Fruit fly (Drosophila melanogaster) whole organism, embryonic: ENCODE data around the gene Grasp65.

Experiments used
- Abd-B ChIP-seq: fragments of 200-800 bp; sonication (Bioruptor generic); optimal IDR thresholded peaks from 2 replicates; lab custom pipeline; 2018; ENCODE audit warnings: missing biosample characterization, mild to moderate bottlenecking, missing genetic modification characterization, moderate library complexity
- Aef1 ChIP-seq: fragments of 200-800 bp; sonication (Bioruptor generic); IDR thresholded peaks from 3 replicates; pipeline ENCODE4 v1.3.6; 2022; ENCODE audit warnings: missing biosample characterization, missing genetic modification characterization
- CG11093 ChIP-seq: fragments of 200-800 bp; sonication (Bioruptor generic); IDR thresholded peaks from 3 replicates; pipeline ENCODE4 v1.3.6; 2022; ENCODE audit warnings: missing biosample characterization, missing genetic modification characterization
- CG11695 ChIP-seq: fragments of 200-800 bp; sonication (Bioruptor generic); IDR thresholded peaks from 3 replicates; pipeline ENCODE4 v1.3.6; 2022; ENCODE audit warnings: missing biosample characterization, missing genetic modification characterization
- CG12219 ChIP-seq: fragments of 200-800 bp; sonication (Bioruptor generic); optimal IDR thresholded peaks from 3 replicates; lab custom pipeline; 2018; ENCODE audit warnings: missing biosample characterization, mild to moderate bottlenecking, missing genetic modification characterization
- CG13894 ChIP-seq: fragments of 200-800 bp; sonication (Bioruptor generic); optimal IDR thresholded peaks from 3 replicates; lab custom pipeline; 2018; ENCODE audit warnings: missing biosample characterization, mild to moderate bottlenecking, missing genetic modification characterization, moderate library complexity
- CG14667 ChIP-seq: fragments of 200-800 bp; sonication (Bioruptor generic); IDR thresholded peaks from 2 replicates; pipeline ENCODE4 v1.3.6; 2022; ENCODE audit warnings: missing biosample characterization, missing genetic modification characterization
- CG1529 ChIP-seq: fragments of 200-800 bp; sonication (Bioruptor generic); optimal IDR thresholded peaks from 3 replicates; lab custom pipeline; 2018; ENCODE audit warnings: missing biosample characterization, missing genetic modification characterization
- CG15601 ChIP-seq: fragments of 200-800 bp; sonication (Bioruptor generic); optimal IDR thresholded peaks from 3 replicates; lab custom pipeline; 2019; ENCODE audit warnings: missing biosample characterization, mild to moderate bottlenecking, missing genetic modification characterization, moderate library complexity
- CG1602 ChIP-seq: fragments of 200-800 bp; sonication (Bioruptor generic); optimal IDR thresholded peaks from 3 replicates; lab custom pipeline; 2016; ENCODE audit warnings: missing biosample characterization, missing genetic modification characterization
- CG18011 ChIP-seq: fragments of 200-800 bp; sonication (Bioruptor generic); optimal IDR thresholded peaks from 2 replicates; lab custom pipeline; 2017; ENCODE audit warnings: missing biosample characterization, missing genetic modification characterization, mild to moderate bottlenecking, moderate library complexity, missing genotype
- CG34376 ChIP-seq: fragments of 200-800 bp; sonication (Bioruptor generic); optimal IDR thresholded peaks from 2 replicates; lab custom pipeline; 2018; ENCODE audit warnings: missing biosample characterization, mild to moderate bottlenecking, missing genetic modification characterization
- CG34422 ChIP-seq: fragments of 200-800 bp; sonication (Bioruptor generic); IDR thresholded peaks from 3 replicates; pipeline ENCODE4 v1.3.6; 2022; ENCODE audit warnings: missing biosample characterization, missing genetic modification characterization
- CG4404 ChIP-seq: fragments of 200-800 bp; sonication (Bioruptor generic); IDR thresholded peaks from 2 replicates; pipeline ENCODE4 v1.3.6; 2022; ENCODE audit warnings: missing biosample characterization, missing genetic modification characterization
- CG6175 ChIP-seq: fragments of 200-800 bp; sonication (Bioruptor generic); IDR thresholded peaks from 3 replicates; pipeline ENCODE4 v1.3.6; 2022; ENCODE audit warnings: missing biosample characterization, missing genetic modification characterization
- CG8388 ChIP-seq: fragments of 200-800 bp; sonication (Bioruptor generic); optimal IDR thresholded peaks from 2 replicates; lab custom pipeline; 2019; ENCODE audit warnings: missing biosample characterization, mild to moderate bottlenecking, missing genetic modification characterization, moderate library complexity
- Dfd ChIP-seq, 2 experiments: fragments of >200 bp; optimal IDR thresholded peaks; 2 replicates each; lab custom pipeline; 2017; ENCODE audit warnings: missing biosample characterization in 2 of 2, missing genetic modification characterization in 2 of 2
- Dip2 ChIP-seq: fragments of 200-800 bp; sonication (Bioruptor generic); IDR thresholded peaks from 2 replicates; pipeline ENCODE4 v1.3.6; 2022; ENCODE audit warnings: missing biosample characterization, missing genetic modification characterization
- ERR ChIP-seq: fragments of 200-800 bp; sonication (Bioruptor generic); optimal IDR thresholded peaks from 2 replicates; lab custom pipeline; 2016; ENCODE audit warnings: missing biosample characterization, missing genetic modification characterization
- Fer2 ChIP-seq: fragments of 200-800 bp; sonication (Bioruptor generic); optimal IDR thresholded peaks from 2 replicates; lab custom pipeline; 2018; ENCODE audit warnings: missing biosample characterization, mild to moderate bottlenecking, missing genetic modification characterization, moderate library complexity
- Hsf ChIP-seq: fragments of 200-800 bp; sonication (Bioruptor generic); optimal IDR thresholded peaks from 3 replicates; lab custom pipeline; 2016; ENCODE audit warnings: missing biosample characterization, missing genetic modification characterization
- MBD-R2 ChIP-seq: fragments of 200-800 bp; sonication (Bioruptor generic); IDR thresholded peaks from 2 replicates; pipeline ENCODE4 v1.3.6; 2022; ENCODE audit warnings: missing biosample characterization, missing genetic modification characterization
- Myb ChIP-seq: fragments of 200-800 bp; sonication (Bioruptor generic); optimal IDR thresholded peaks from 2 replicates; lab custom pipeline; 2016; ENCODE audit warnings: missing biosample characterization, missing genetic modification characterization
- Nf-YC ChIP-seq: fragments of 200-800 bp; optimal IDR thresholded peaks from 3 replicates; lab custom pipeline; 2019; ENCODE audit warnings: missing biosample characterization, mild to moderate bottlenecking, missing genetic modification characterization, moderate library complexity
- Oli ChIP-seq: fragments of 200-800 bp; sonication (Bioruptor generic); optimal IDR thresholded peaks from 2 replicates; lab custom pipeline; 2018; ENCODE audit warnings: missing biosample characterization, mild to moderate bottlenecking, missing genetic modification characterization, moderate library complexity
- Pdp1 ChIP-seq, 2 experiments: fragments of 200-800 bp; sonication (Bioruptor generic); optimal IDR thresholded peaks; 3 replicates each; lab custom pipeline; 2016; ENCODE audit warnings: missing biosample characterization in 2 of 2, missing genetic modification characterization in 2 of 2, mild to moderate bottlenecking in 1 of 2, moderate library complexity in 1 of 2
- Poxn ChIP-seq: fragments of 200-800 bp; sonication (Bioruptor generic); IDR thresholded peaks from 2 replicates; pipeline ENCODE4 v1.3.6; 2022; ENCODE audit warnings: missing biosample characterization, missing genetic modification characterization
- Six4 ChIP-seq: fragments of 200-800 bp; sonication (Bioruptor generic); optimal IDR thresholded peaks from 2 replicates; lab custom pipeline; 2016; ENCODE audit warnings: missing biosample characterization, missing genetic modification characterization
- Ssrp ChIP-seq: fragments of 200-800 bp; sonication (Bioruptor generic); optimal IDR thresholded peaks from 2 replicates; lab custom pipeline; 2018; ENCODE audit warnings: missing biosample characterization, mild to moderate bottlenecking, missing genetic modification characterization, moderate library complexity
- Usf ChIP-seq: fragments of 200-800 bp; sonication (Bioruptor generic); optimal IDR thresholded peaks from 2 replicates; lab custom pipeline; 2017; ENCODE audit warnings: missing genotype, missing biosample characterization, missing genetic modification characterization
- YL-1 ChIP-seq: fragments of 200-800 bp; sonication (Bioruptor generic); optimal IDR thresholded peaks from 3 replicates; lab custom pipeline; 2017; ENCODE audit warnings: missing biosample characterization, mild to moderate bottlenecking, missing genetic modification characterization
- abd-A ChIP-seq: fragments of 200-800 bp; sonication (Bioruptor generic); optimal IDR thresholded peaks from 3 replicates; lab custom pipeline; 2019; ENCODE audit warnings: missing biosample characterization, mild to moderate bottlenecking, missing genetic modification characterization, moderate library complexity
- ato ChIP-seq: fragments of 200-800 bp; sonication (Bioruptor generic); IDR thresholded peaks from 2 replicates; pipeline ENCODE4 v1.3.6; 2022; ENCODE audit warnings: missing biosample characterization, missing genetic modification characterization; ENCODE audit not compliant: partially characterized antibody
- bcd ChIP-seq: fragments of 200-800 bp; sonication (Bioruptor generic); optimal IDR thresholded peaks from 2 replicates; lab custom pipeline; 2017; ENCODE audit warnings: missing biosample characterization, mild to moderate bottlenecking, missing genetic modification characterization
- crp ChIP-seq, 2 experiments: fragments of 200-800 bp; sonication (Bioruptor generic); optimal IDR thresholded peaks; 2 replicates in 1 of 2; 3 replicates in 1 of 2; lab custom pipeline; 2017; ENCODE audit warnings: missing biosample characterization in 2 of 2, missing genetic modification characterization in 2 of 2, mild to moderate bottlenecking in 1 of 2, moderate library complexity in 1 of 2
- da ChIP-seq: fragments of 200-800 bp; sonication (Bioruptor generic); optimal IDR thresholded peaks from 2 replicates; lab custom pipeline; 2016; ENCODE audit warnings: missing biosample characterization, missing genetic modification characterization
- dm ChIP-seq: fragments of 200-800 bp; sonication (Bioruptor generic); optimal IDR thresholded peaks from 3 replicates; lab custom pipeline; 2016; ENCODE audit warnings: missing biosample characterization, missing genetic modification characterization
- dysf ChIP-seq: fragments of 200-800 bp; sonication (Bioruptor generic); IDR thresholded peaks from 3 replicates; pipeline ENCODE4 v1.3.6; 2022; ENCODE audit warnings: missing biosample characterization, missing genetic modification characterization
- gro ChIP-seq: fragments of 200-800 bp; sonication (Bioruptor generic); optimal IDR thresholded peaks from 2 replicates; lab custom pipeline; 2016; ENCODE audit warnings: missing biosample characterization, missing genetic modification characterization
- h ChIP-seq: fragments of >200 bp; optimal IDR thresholded peaks from 2 replicates; lab custom pipeline; 2017
- hth ChIP-seq: fragments of >200 bp; optimal IDR thresholded peaks from 2 replicates; lab custom pipeline; 2017; ENCODE audit warnings: inconsistent platforms
- inv ChIP-seq: fragments of 200-800 bp; sonication (Bioruptor generic); IDR thresholded peaks from 2 replicates; pipeline ENCODE4 v1.3.6; 2022; ENCODE audit warnings: missing biosample characterization, missing genetic modification characterization; ENCODE audit not compliant: partially characterized antibody
- lola ChIP-seq, 3 experiments: fragments of >200 bp in 2 of 3; fragments of 200-800 bp in 1 of 3; sonication (Bioruptor generic) in 1 of 3; optimal IDR thresholded peaks; 2 replicates each; lab custom pipeline; 2017 to 2019; ENCODE audit warnings: missing biosample characterization in 3 of 3, missing genetic modification characterization in 3 of 3, mild to moderate bottlenecking in 1 of 3, moderate library complexity in 1 of 3
- maf-S ChIP-seq: fragments of 200-800 bp; sonication (Bioruptor generic); optimal IDR thresholded peaks from 2 replicates; lab custom pipeline; 2016; ENCODE audit warnings: missing biosample characterization, missing genetic modification characterization
- nerfin-1 ChIP-seq: fragments of 200-800 bp; sonication (Bioruptor generic); optimal IDR thresholded peaks from 3 replicates; lab custom pipeline; 2019; ENCODE audit warnings: missing biosample characterization, mild to moderate bottlenecking, missing genetic modification characterization, moderate library complexity
- nom ChIP-seq: fragments of 200-800 bp; sonication (Bioruptor generic); optimal IDR thresholded peaks from 2 replicates; lab custom pipeline; 2017; ENCODE audit warnings: missing biosample characterization, missing genetic modification characterization, mild to moderate bottlenecking, moderate library complexity, missing genetic modification reagents
- pan ChIP-seq, 4 experiments: fragments of >200 bp in 3 of 4; fragments of 200-800 bp in 1 of 4; sonication (Bioruptor generic) in 1 of 4; optimal IDR thresholded peaks in 3 of 4; IDR thresholded peaks in 1 of 4; 2 replicates each; pipeline versions ENCODE4 v1.3.6 to Lab custom; 2017 to 2022; ENCODE audit warnings: missing biosample characterization in 2 of 4, missing genetic modification characterization in 2 of 4, mixed read lengths in 1 of 4
- row ChIP-seq: fragments of 200-800 bp; sonication (Bioruptor generic); IDR thresholded peaks from 3 replicates; pipeline ENCODE4 v1.3.6; 2022; ENCODE audit warnings: missing biosample characterization, missing genetic modification characterization
- sens-2 ChIP-seq: fragments of 200-800 bp; sonication (Bioruptor generic); IDR thresholded peaks from 2 replicates; pipeline ENCODE4 v1.3.6; 2022; ENCODE audit warnings: missing biosample characterization, missing genetic modification characterization
- stwl ChIP-seq: fragments of 200-800 bp; sonication (Bioruptor generic); optimal IDR thresholded peaks from 3 replicates; lab custom pipeline; 2018; ENCODE audit warnings: missing biosample characterization, mild to moderate bottlenecking, missing genetic modification characterization, moderate library complexity
- vfl ChIP-seq: fragments of 200-800 bp; sonication (Bioruptor generic); optimal IDR thresholded peaks from 2 replicates; lab custom pipeline; 2016; ENCODE audit warnings: missing biosample characterization, missing genetic modification characterization

Grasp65 gene

dm6 chr3L:19929051-19929718, 4.4 kb downstream of the Grasp65 start (continued):
- TF ChIP-seq abd-A (tag; lab: Kevin White, UChicago) (no peak), CG8388 (GFP tag; lab: Kevin White, UChicago) (no peak), CG13894 (tag; lab: Kevin White, UChicago) (no peak), CG18011 (GFP tag; lab: Kevin White, UChicago) (no peak), crp (GFP tag; optimal IDR thresholded peaks at IDR 0.05; lab: Kevin White, UChicago) (no peak), CG4404 (GFP tag; lab: Robert Waterston, UW) (no peak), maf-S (no peak), h (no peak), ERR (GFP tag; lab: Kevin White, UChicago) (no peak), CG14667 (GFP tag; lab: Robert Waterston, UW) (no peak), Oli (tag; lab: Kevin White, UChicago) (no peak), Nf-YC (tag; lab: Kevin White, UChicago) (no peak), CG6175 (GFP tag; lab: Robert Waterston, UW) (no peak), Abd-B (GFP tag; lab: Kevin White, UChicago) (no peak), Ssrp (tag; lab: Kevin White, UChicago) (no peak), dysf (no peak), nerfin-1 (tag; lab: Kevin White, UChicago) (no peak), CG1529 (GFP tag; lab: Kevin White, UChicago) (no peak), row (peak; percentile 39), CG11695 (no peak), Six4 (no peak), ato (no peak), CG15601 (no peak), dm (GFP tag; lab: Kevin White, UChicago) (no peak), CG34376 (no peak), Fer2 (no peak), Dfd (GFP tag; optimal IDR thresholded peaks at IDR 0.05; lab: Kevin White, UChicago) (no peak), Poxn (GFP tag; lab: Robert Waterston, UW) (no peak), Aef1 (GFP tag; lab: Robert Waterston, UW) (no peak), Usf (no peak), CG34422 (GFP tag; lab: Robert Waterston, UW) (no peak), Dip2 (GFP tag; lab: Robert Waterston, UW) (no peak), CG1602 (no peak), vfl (GFP tag; lab: Kevin White, UChicago) (no peak), Pdp1 (GFP tag; optimal IDR thresholded peaks at IDR 0.05; lab: Kevin White, UChicago) (no peak), YL-1 (GFP tag; lab: Kevin White, UChicago) (no peak), CG11093 (GFP tag; lab: Robert Waterston, UW) (no peak), Myb (no peak), sens-2 (GFP tag; lab: Robert Waterston, UW) (no peak), CG12219 (no peak), hth (lab: Kevin White, UChicago) (no peak), bcd (GFP tag; lab: Kevin White, UChicago) (no peak), pan (optimal IDR thresholded peaks at IDR 0.05; lab: Kevin White, UChicago) (no peak), pan (GFP tag; optimal IDR thresholded peaks at IDR 0.05 in 1 of 2, IDR thresholded peaks at IDR 0.05 in 1 of 2) (no peak), MBD-R2 (GFP tag; lab: Robert Waterston, UW) (no peak), inv (GFP tag; lab: Robert Waterston, UW) (no peak), stwl (no peak), da (GFP tag; lab: Kevin White, UChicago) (no peak), gro (GFP tag; lab: Kevin White, UChicago) (no peak), Hsf (GFP tag; lab: Kevin White, UChicago) (no peak), lola (GFP tag; optimal IDR thresholded peaks at IDR 0.05; lab: Kevin White, UChicago) (no peak), nom (GFP tag; lab: Kevin White, UChicago) (no peak)
